Fruit fly (Drosophila melanogaster): ENCODE results near the gene Polr3I.

DNA sequence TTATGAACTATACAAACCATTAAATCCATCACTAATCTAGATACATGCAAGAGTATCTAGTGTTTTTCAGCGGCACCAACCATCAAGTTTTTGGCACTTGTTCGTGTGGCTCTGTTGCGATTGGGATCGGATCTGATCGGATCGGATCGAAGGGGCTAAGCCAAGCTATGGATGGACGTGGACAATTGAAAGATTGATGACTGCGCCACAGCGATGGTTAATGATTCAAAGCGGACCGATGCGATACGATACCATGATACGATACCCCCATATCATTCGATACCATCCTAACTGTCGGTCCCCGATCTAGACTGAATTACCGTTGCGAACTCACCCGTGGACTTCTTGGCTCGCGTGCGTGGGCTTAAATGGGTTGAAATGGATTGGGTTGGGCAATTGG lies 23.3 kb downstream of the Polr3I start:
- TF ChIP-seq h (optimal IDR thresholded peaks at IDR 0.05) (no peak), Myc (optimal IDR thresholded peaks at IDR 0.05) (no peak), ttk (optimal IDR thresholded peaks at IDR 0.05) (no peak), Sin3A (optimal IDR thresholded peaks at IDR 0.05) (no peak), psq (optimal IDR thresholded peaks at IDR 0.05) (no peak), insv (optimal IDR thresholded peaks at IDR 0.05) (no peak)
